Fruit fly (Drosophila melanogaster) Kc167 (cell line): ENCODE measurements around the gene CG11350.

Source experiments
- psq ChIP-seq: fragments of >200 bp; optimal IDR thresholded peaks from 2 replicates; lab custom pipeline; 2017; ENCODE audit warnings: missing external identifiers
- ttk ChIP-seq: sonication (Bioruptor generic); optimal IDR thresholded peaks from 2 replicates; lab custom pipeline; 2017; ENCODE audit warnings: missing external identifiers

Gene CG11350

DNA sequence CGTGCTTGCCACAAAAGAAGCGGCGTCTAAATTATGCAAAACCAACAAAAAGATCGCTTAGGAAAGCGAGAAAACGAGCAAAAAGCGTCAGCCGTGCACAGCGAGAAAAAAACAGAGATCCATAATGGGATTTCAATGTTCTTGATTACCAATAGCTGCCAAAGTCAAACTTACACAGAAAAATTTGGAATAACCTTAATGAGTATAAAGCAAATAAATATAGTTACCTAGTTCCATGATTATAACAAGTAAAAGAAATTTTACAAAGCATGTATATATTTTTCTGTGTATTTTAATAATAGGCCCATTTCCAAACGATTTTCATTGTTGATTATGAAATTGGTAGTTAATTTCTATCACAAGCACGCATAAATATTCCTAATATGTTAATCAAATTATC lies 51.3 kb downstream of the CG11350 start:
- TF ChIP-seq ttk (lab: Kevin White, UChicago) (no peak), psq (lab: Kevin White, UChicago) (no peak)
